Fruit fly (Drosophila melanogaster) whole organism, embryonic: ENCODE data around the gene Dbp21E2.

Experiments used
- BtbVII ChIP-seq: fragments of 200-800 bp; sonication (Bioruptor generic); optimal IDR thresholded peaks from 3 replicates; lab custom pipeline; 2017; ENCODE audit warnings: missing biosample characterization, mild to moderate bottlenecking, missing genetic modification characterization
- CG10147 ChIP-seq: fragments of 200-800 bp; sonication (Bioruptor generic); optimal IDR thresholded peaks from 2 replicates; lab custom pipeline; 2019; ENCODE audit warnings: missing biosample characterization, mild to moderate bottlenecking, missing genetic modification characterization, moderate library complexity
- CG10267 ChIP-seq: fragments of 200-800 bp; sonication (Bioruptor generic); optimal IDR thresholded peaks from 2 replicates; lab custom pipeline; 2018; ENCODE audit warnings: missing biosample characterization, mild to moderate bottlenecking, missing genetic modification characterization, moderate library complexity
- CG10565 ChIP-seq: fragments of 200-800 bp; sonication (Bioruptor generic); optimal IDR thresholded peaks from 3 replicates; lab custom pipeline; 2016; ENCODE audit warnings: missing biosample characterization, mild to moderate bottlenecking, missing genetic modification characterization
- CG10654 ChIP-seq: fragments of 200-800 bp; sonication (Bioruptor generic); optimal IDR thresholded peaks from 2 replicates; lab custom pipeline; 2016; ENCODE audit warnings: missing biosample characterization, missing genetic modification characterization
- CG11696 ChIP-seq: fragments of 200-800 bp; sonication (Bioruptor generic); IDR thresholded peaks from 2 replicates; pipeline ENCODE4 v1.3.6; 2022; ENCODE audit warnings: missing biosample characterization, missing genetic modification characterization
- CG12659 ChIP-seq: fragments of 200-800 bp; sonication (Bioruptor generic); optimal IDR thresholded peaks from 3 replicates; lab custom pipeline; 2017; ENCODE audit warnings: mild to moderate bottlenecking, missing biosample characterization, missing genetic modification reagents, missing genetic modification characterization
- CG12942 ChIP-seq: fragments of 200-800 bp; sonication (Bioruptor generic); optimal IDR thresholded peaks from 3 replicates; lab custom pipeline; 2016; ENCODE audit warnings: missing biosample characterization, missing genetic modification characterization
- CG13123 ChIP-seq: fragments of 200-800 bp; sonication (Bioruptor generic); optimal IDR thresholded peaks from 2 replicates; lab custom pipeline; 2016; ENCODE audit warnings: missing biosample characterization, missing genetic modification characterization
- CG16863 ChIP-seq: fragments of 200-800 bp; sonication (Bioruptor generic); optimal IDR thresholded peaks from 3 replicates; lab custom pipeline; 2016; ENCODE audit warnings: missing biosample characterization, missing genetic modification characterization
- CG17912 ChIP-seq: fragments of 200-800 bp; sonication (Bioruptor generic); optimal IDR thresholded peaks from 2 replicates; lab custom pipeline; 2018; ENCODE audit warnings: missing biosample characterization, mild to moderate bottlenecking, missing genetic modification characterization
- CG18764 ChIP-seq: fragments of 200-800 bp; sonication (Bioruptor generic); optimal IDR thresholded peaks from 3 replicates; lab custom pipeline; 2016; ENCODE audit warnings: missing biosample characterization, missing genetic modification characterization
- CG2678 ChIP-seq: fragments of 200-800 bp; sonication (Bioruptor generic); optimal IDR thresholded peaks from 3 replicates; lab custom pipeline; 2019; ENCODE audit warnings: missing biosample characterization, mild to moderate bottlenecking, missing genetic modification characterization, moderate library complexity
- CG2889 ChIP-seq: fragments of 200-800 bp; sonication (Bioruptor generic); IDR thresholded peaks from 3 replicates; pipeline ENCODE4 v1.3.6; 2022; ENCODE audit warnings: missing biosample characterization, missing genetic modification characterization
- CG3847 ChIP-seq: fragments of 200-800 bp; sonication (Bioruptor generic); IDR thresholded peaks from 2 replicates; pipeline ENCODE4 v1.3.6; 2022; ENCODE audit warnings: missing biosample characterization, missing genetic modification characterization
- CG5953 ChIP-seq: fragments of 200-800 bp; sonication (Bioruptor generic); IDR thresholded peaks from 2 replicates; pipeline ENCODE4 v1.3.6; 2022; ENCODE audit warnings: missing biosample characterization, missing genetic modification characterization
- CG9609 ChIP-seq: fragments of 200-800 bp; sonication (Bioruptor generic); optimal IDR thresholded peaks from 3 replicates; lab custom pipeline; 2016; ENCODE audit warnings: missing biosample characterization, missing genetic modification characterization
- Dbx ChIP-seq: fragments of 200-800 bp; sonication (Bioruptor generic); IDR thresholded peaks from 3 replicates; pipeline ENCODE4 v1.3.6; 2022; ENCODE audit warnings: missing biosample characterization, missing genetic modification characterization
- Doc2 ChIP-seq: fragments of 200-800 bp; sonication (Bioruptor generic); IDR thresholded peaks from 2 replicates; pipeline ENCODE4 v1.3.6; 2022; ENCODE audit warnings: missing biosample characterization, missing genetic modification characterization
- H2.0 ChIP-seq: fragments of 200-800 bp; sonication (Bioruptor generic); IDR thresholded peaks from 2 replicates; pipeline ENCODE4 v1.3.6; 2022; ENCODE audit warnings: missing biosample characterization, missing genetic modification characterization
- Hmr ChIP-seq: fragments of 200-800 bp; sonication (Bioruptor generic); optimal IDR thresholded peaks from 3 replicates; lab custom pipeline; 2017; ENCODE audit warnings: mild to moderate bottlenecking, missing biosample characterization, missing genetic modification reagents, missing genetic modification characterization
- Hmx ChIP-seq: fragments of 200-800 bp; sonication (Bioruptor generic); optimal IDR thresholded peaks from 2 replicates; lab custom pipeline; 2016; ENCODE audit warnings: missing biosample characterization, missing genetic modification characterization
- Jarid2 ChIP-seq: fragments of 200-800 bp; sonication (Bioruptor generic); optimal IDR thresholded peaks from 3 replicates; lab custom pipeline; 2017; ENCODE audit warnings: mild to moderate bottlenecking, missing biosample characterization, missing genetic modification reagents, missing genetic modification characterization
- Poxn ChIP-seq: fragments of 200-800 bp; sonication (Bioruptor generic); IDR thresholded peaks from 2 replicates; pipeline ENCODE4 v1.3.6; 2022; ENCODE audit warnings: missing biosample characterization, missing genetic modification characterization
- Rx ChIP-seq: fragments of 200-800 bp; sonication (Bioruptor generic); IDR thresholded peaks from 2 replicates; pipeline ENCODE4 v1.3.6; 2022; ENCODE audit warnings: missing biosample characterization, missing genetic modification characterization
- Sox100B ChIP-seq: fragments of 200-800 bp; sonication (Bioruptor generic); optimal IDR thresholded peaks from 3 replicates; lab custom pipeline; 2018; ENCODE audit warnings: missing biosample characterization, mild to moderate bottlenecking, missing genetic modification characterization
- Trl ChIP-seq, 3 experiments: fragments of >200 bp in 2 of 3; fragments of 200-800 bp in 1 of 3; sonication (Bioruptor generic) in 1 of 3; optimal IDR thresholded peaks; 2 replicates in 1 of 3; 3 replicates in 2 of 3; lab custom pipeline; 2016 to 2017; ENCODE audit warnings: missing biosample characterization in 1 of 3, missing genetic modification characterization in 1 of 3
- Xrp1 ChIP-seq: fragments of 200-800 bp; sonication (Bioruptor generic); IDR thresholded peaks from 2 replicates; pipeline ENCODE4 v1.3.6; 2022; ENCODE audit warnings: missing biosample characterization, missing genetic modification characterization
- ab ChIP-seq: fragments of 200-800 bp; sonication (Bioruptor generic); optimal IDR thresholded peaks from 2 replicates; lab custom pipeline; 2016; ENCODE audit warnings: missing biosample characterization, missing genetic modification characterization
- aop ChIP-seq: fragments of 200-800 bp; sonication (Bioruptor generic); IDR thresholded peaks from 2 replicates; pipeline ENCODE4 v1.3.6; 2022; ENCODE audit warnings: missing biosample characterization, missing genetic modification characterization
- bbx ChIP-seq: fragments of 200-800 bp; sonication (Bioruptor generic); IDR thresholded peaks from 2 replicates; pipeline ENCODE4 v1.3.6; 2022; ENCODE audit warnings: missing biosample characterization, missing genetic modification characterization; ENCODE audit not compliant: partially characterized antibody
- bsh ChIP-seq, 2 experiments: fragments of 200-800 bp; sonication (Bioruptor generic); optimal IDR thresholded peaks; 2 replicates each; lab custom pipeline; 2017 to 2018; ENCODE audit warnings: mild to moderate bottlenecking in 2 of 2, missing biosample characterization in 2 of 2, missing genetic modification characterization in 2 of 2, moderate library complexity in 1 of 2
- chif ChIP-seq, 2 experiments: fragments of 200-800 bp; sonication (Bioruptor generic); optimal IDR thresholded peaks; 3 replicates each; lab custom pipeline; 2016; ENCODE audit warnings: missing biosample characterization in 2 of 2, missing genetic modification characterization in 2 of 2
- chn ChIP-seq: fragments of 200-800 bp; sonication (Bioruptor generic); optimal IDR thresholded peaks from 2 replicates; lab custom pipeline; 2016; ENCODE audit warnings: missing biosample characterization, missing genetic modification characterization
- danr ChIP-seq: fragments of 200-800 bp; sonication (Bioruptor generic); IDR thresholded peaks from 2 replicates; pipeline ENCODE4 v1.3.6; 2022; ENCODE audit warnings: missing biosample characterization, missing genetic modification characterization
- esg ChIP-seq: fragments of 200-800 bp; sonication (Bioruptor generic); conservative IDR thresholded peaks from 2 replicates; pipeline ENCODE4 v1.3.6; 2022; ENCODE audit warnings: missing biosample characterization, missing genetic modification characterization
- gcm2 ChIP-seq: fragments of 200-800 bp; sonication (Bioruptor generic); optimal IDR thresholded peaks from 2 replicates; lab custom pipeline; 2016; ENCODE audit warnings: missing biosample characterization, missing genetic modification characterization
- grn ChIP-seq: fragments of 200-800 bp; sonication (Bioruptor generic); optimal IDR thresholded peaks from 3 replicates; lab custom pipeline; 2017; ENCODE audit warnings: missing biosample characterization, missing genetic modification characterization
- gro ChIP-seq: fragments of 200-800 bp; sonication (Bioruptor generic); optimal IDR thresholded peaks from 2 replicates; lab custom pipeline; 2016; ENCODE audit warnings: missing biosample characterization, missing genetic modification characterization
- hb ChIP-seq: fragments of 200-800 bp; sonication (Bioruptor generic); IDR thresholded peaks from 3 replicates; pipeline ENCODE4 v1.3.6; 2022; ENCODE audit warnings: missing biosample characterization, missing genetic modification characterization; ENCODE audit not compliant: partially characterized antibody
- hth ChIP-seq: fragments of >200 bp; optimal IDR thresholded peaks from 2 replicates; lab custom pipeline; 2017; ENCODE audit warnings: inconsistent platforms
- lmd ChIP-seq: fragments of 200-800 bp; sonication (Bioruptor generic); IDR thresholded peaks from 2 replicates; pipeline ENCODE4 v1.3.6; 2022; ENCODE audit warnings: missing biosample characterization, missing genetic modification characterization
- otp ChIP-seq: fragments of 200-800 bp; sonication (Bioruptor generic); IDR thresholded peaks from 3 replicates; pipeline ENCODE4, ENCODE4 v1.3.6; 2022; ENCODE audit warnings: missing biosample characterization, missing genetic modification characterization
- pan ChIP-seq, 4 experiments: fragments of >200 bp in 3 of 4; fragments of 200-800 bp in 1 of 4; sonication (Bioruptor generic) in 1 of 4; optimal IDR thresholded peaks in 3 of 4; IDR thresholded peaks in 1 of 4; 2 replicates each; pipeline versions ENCODE4 v1.3.6 to Lab custom; 2017 to 2022; ENCODE audit warnings: missing biosample characterization in 2 of 4, missing genetic modification characterization in 2 of 4, mixed read lengths in 1 of 4
- ranshi ChIP-seq: fragments of 200-800 bp; sonication (Bioruptor generic); IDR thresholded peaks from 2 replicates; pipeline ENCODE4 v1.3.6; 2022; ENCODE audit warnings: missing biosample characterization, missing genetic modification characterization
- so ChIP-seq: fragments of 200-800 bp; sonication (Bioruptor generic); IDR thresholded peaks from 3 replicates; pipeline ENCODE4 v1.3.6; 2022; ENCODE audit warnings: missing biosample characterization, missing genetic modification characterization
- sug ChIP-seq: fragments of 200-800 bp; optimal IDR thresholded peaks from 2 replicates; lab custom pipeline; 2019; ENCODE audit warnings: missing biosample characterization, mild to moderate bottlenecking, missing genetic modification characterization, moderate library complexity
- tio ChIP-seq: fragments of 200-800 bp; sonication (Bioruptor generic); optimal IDR thresholded peaks from 2 replicates; lab custom pipeline; 2017; ENCODE audit warnings: missing biosample characterization, missing genetic modification characterization, inconsistent platforms
- tna ChIP-seq: fragments of 200-800 bp; sonication (Bioruptor generic); IDR thresholded peaks from 2 replicates; pipeline ENCODE4 v1.3.6; 2022; ENCODE audit warnings: missing biosample characterization, missing genetic modification characterization; ENCODE audit not compliant: partially characterized antibody
- unpg ChIP-seq: fragments of 200-800 bp; sonication (Bioruptor generic); optimal IDR thresholded peaks from 3 replicates; lab custom pipeline; 2018; ENCODE audit warnings: missing biosample characterization, mild to moderate bottlenecking, missing genetic modification characterization, moderate library complexity

The Dbp21E2 gene

dm6 chr2L:855052-855547 lies 43.7 kb downstream of the Dbp21E2 start, which contains the start of gene CG13949 (continued):
- TF ChIP-seq CG10267 (tag; lab: Kevin White, UChicago), result peak; percentile 72
- TF ChIP-seq CG13123 (GFP tag; lab: Kevin White, UChicago), result no peak
- TF ChIP-seq CG17912 (GFP tag; lab: Kevin White, UChicago), result no peak
- peak; percentile 56 for TF ChIP-seq grn (GFP tag; lab: Kevin White, UChicago)
- TF ChIP-seq gro, result peak; percentile 79
- peak; percentile 73 for TF ChIP-seq CG2678 (tag; lab: Kevin White, UChicago)
- no peak for TF ChIP-seq ab (GFP tag; lab: Kevin White, UChicago)
- TF ChIP-seq tio (GFP tag; lab: Kevin White, UChicago), result no peak
- peak; percentile 10 for TF ChIP-seq CG18764 (GFP tag; lab: Kevin White, UChicago)
- TF ChIP-seq CG11696 (GFP tag; lab: Robert Waterston, UW), result 0 out of 2 replicates have a peak, but pooled peaks have one; percentile 57
- no peak for TF ChIP-seq hb
- no peak for TF ChIP-seq hth (lab: Kevin White, UChicago)
- peak; percentile 37 for TF ChIP-seq CG12942 (GFP tag; lab: Kevin White, UChicago)
- 0 out of 2 replicates have a peak, but pooled peaks have one; percentile 40 for TF ChIP-seq CG5953 (GFP tag; lab: Robert Waterston, UW)
- TF ChIP-seq chn (GFP tag; lab: Kevin White, UChicago), result peak; percentile 48
- peak; percentile 82 for TF ChIP-seq Dbx (GFP tag; lab: Robert Waterston, UW)
- no peak for TF ChIP-seq pan (optimal IDR thresholded peaks at IDR 0.05; lab: Kevin White, UChicago)
- peak in 1 of 2 experiments; percentile 83 for TF ChIP-seq pan (GFP tag; optimal IDR thresholded peaks at IDR 0.05 in 1 of 2, IDR thresholded peaks at IDR 0.05 in 1 of 2)
- peak; percentile 42 for TF ChIP-seq BtbVII (GFP tag; lab: Kevin White, UChicago)
- TF ChIP-seq aop, result no peak
- TF ChIP-seq Jarid2, result peak; percentile 22
- peak; percentile 11 to 66 for TF ChIP-seq chif (GFP tag; optimal IDR thresholded peaks at IDR 0.05; lab: Kevin White, UChicago)
- peak; percentile 32 for TF ChIP-seq Hmx (GFP tag; lab: Kevin White, UChicago)
- no peak for TF ChIP-seq Trl (optimal IDR thresholded peaks at IDR 0.05; lab: Kevin White, UChicago)
- peak; percentile 60 for TF ChIP-seq Trl (GFP tag; optimal IDR thresholded peaks at IDR 0.05; lab: Kevin White, UChicago)
- TF ChIP-seq H2.0 (GFP tag; lab: Robert Waterston, UW), result peak; percentile 80
- peak; percentile 83 for TF ChIP-seq Xrp1 (GFP tag; lab: Robert Waterston, UW)
- TF ChIP-seq Hmr, result peak; percentile 94
- TF ChIP-seq CG10565 (GFP tag; lab: Kevin White, UChicago), result no peak
- TF ChIP-seq Rx, result peak; percentile 57; the same call in 1 of the 2 replicates
- peak; percentile 15 for TF ChIP-seq Sox100B (GFP tag; lab: Kevin White, UChicago)
- peak in 1 of 2 experiments; percentile 58 for TF ChIP-seq bsh (GFP tag; optimal IDR thresholded peaks at IDR 0.05; lab: Kevin White, UChicago)
- no peak for TF ChIP-seq otp (GFP tag; lab: Robert Waterston, UW)
- no peak for TF ChIP-seq danr (GFP tag; lab: Robert Waterston, UW)
- peak; percentile 23 for TF ChIP-seq CG16863 (GFP tag; lab: Kevin White, UChicago)
- TF ChIP-seq CG3847 (GFP tag; lab: Robert Waterston, UW), result peak; percentile 92
- TF ChIP-seq gcm2 (GFP tag; lab: Kevin White, UChicago), result no peak
- TF ChIP-seq bbx (GFP tag; lab: Robert Waterston, UW), result peak; percentile 64; the same call in 1 of the 2 replicates
- peak; percentile 70 for TF ChIP-seq unpg (GFP tag; lab: Kevin White, UChicago)
- peak; percentile 44; the same call in 1 of the 2 replicates for TF ChIP-seq tna (GFP tag; lab: Robert Waterston, UW)
- peak; percentile 78 for TF ChIP-seq ranshi (GFP tag; lab: Robert Waterston, UW)
- TF ChIP-seq CG12659 (GFP tag; lab: Kevin White, UChicago), result peak; percentile 74
- TF ChIP-seq CG10654 (GFP tag; lab: Kevin White, UChicago), result peak; percentile 26
- TF ChIP-seq Poxn (GFP tag; lab: Robert Waterston, UW), result 0 out of 2 replicates have a peak, but pooled peaks have one; percentile 8
- TF ChIP-seq esg (GFP tag; lab: Robert Waterston, UW), result peak; percentile 44; the same call in 1 of the 2 replicates
- TF ChIP-seq Doc2 (GFP tag; lab: Robert Waterston, UW), result no peak
- TF ChIP-seq sug, result peak; percentile 44
- TF ChIP-seq so, result no peak
- TF ChIP-seq CG10147, result peak; percentile 44
- no peak for TF ChIP-seq CG2889 (GFP tag; lab: Robert Waterston, UW)
- peak; percentile 72 for TF ChIP-seq lmd (GFP tag; lab: Robert Waterston, UW)
- TF ChIP-seq CG9609, result peak; percentile 51
